Fruit fly (Drosophila melanogaster) whole organism, wandering third instar larva: Measurements from ENCODE around the gene S1P.

Source experiments
- Abd-B ChIP-seq: fragments of >200 bp; optimal IDR thresholded peaks from 2 replicates; lab custom pipeline; 2017; ENCODE audit warnings: missing biosample characterization, missing genetic modification characterization
- Mio ChIP-seq: sonication (Bioruptor generic); optimal IDR thresholded peaks from 2 replicates; lab custom pipeline; 2016; ENCODE audit warnings: missing biosample characterization, missing genetic modification characterization
- Rel ChIP-seq, 2 experiments: fragments of 200-800 bp; sonication (Bioruptor generic) in 1 of 2; optimal IDR thresholded peaks; 2 replicates in 1 of 2; 3 replicates in 1 of 2; lab custom pipeline; 2016 to 2019; ENCODE audit warnings: mild to moderate bottlenecking in 2 of 2, missing biosample characterization in 2 of 2, missing genetic modification characterization in 2 of 2, moderate library complexity in 1 of 2
- br ChIP-seq: fragments of 200-800 bp; sonication (Bioruptor generic); optimal IDR thresholded peaks from 2 replicates; lab custom pipeline; 2016; ENCODE audit warnings: missing biosample characterization, missing genetic modification characterization
- psq ChIP-seq: fragments of 200-800 bp; sonication (Bioruptor generic); optimal IDR thresholded peaks from 3 replicates; lab custom pipeline; 2017; ENCODE audit warnings: missing biosample characterization, mild to moderate bottlenecking, missing genetic modification characterization, moderate library complexity
- rgr ChIP-seq: fragments of 200-800 bp; sonication (Bioruptor generic); optimal IDR thresholded peaks from 3 replicates; lab custom pipeline; 2016; ENCODE audit warnings: missing biosample characterization, mild to moderate bottlenecking, missing genetic modification characterization
- usp ChIP-seq: fragments of >200 bp; optimal IDR thresholded peaks from 2 replicates; lab custom pipeline; 2017; ENCODE audit warnings: missing biosample characterization, missing genetic modification characterization
- woc ChIP-seq: sonication (Bioruptor generic); optimal IDR thresholded peaks from 2 replicates; lab custom pipeline; 2016; ENCODE audit warnings: missing biosample characterization, mild to moderate bottlenecking, missing genetic modification characterization

- TF ChIP-seq rgr (GFP tag; lab: Kevin White, UChicago) (no peak), Abd-B (GFP tag; lab: Kevin White, UChicago) (no peak), usp (no peak), woc (GFP tag; lab: Kevin White, UChicago) (peak; percentile 30), psq (GFP tag; lab: Kevin White, UChicago) (no peak), Rel (GFP tag; optimal IDR thresholded peaks at IDR 0.05; lab: Kevin White, UChicago) (no peak), Rel (tag; optimal IDR thresholded peaks at IDR 0.05; lab: Kevin White, UChicago) (no peak), br (GFP tag; lab: Kevin White, UChicago) (no peak), Mio (no peak)
Observed at dm6 chr3L:21634152-21634689, 17.0 kb upstream of the S1P start, which contains the start of gene MED1.
